Fruit fly (Drosophila melanogaster): Measurements from ENCODE around the gene grk.

Gene grk

DNA sequence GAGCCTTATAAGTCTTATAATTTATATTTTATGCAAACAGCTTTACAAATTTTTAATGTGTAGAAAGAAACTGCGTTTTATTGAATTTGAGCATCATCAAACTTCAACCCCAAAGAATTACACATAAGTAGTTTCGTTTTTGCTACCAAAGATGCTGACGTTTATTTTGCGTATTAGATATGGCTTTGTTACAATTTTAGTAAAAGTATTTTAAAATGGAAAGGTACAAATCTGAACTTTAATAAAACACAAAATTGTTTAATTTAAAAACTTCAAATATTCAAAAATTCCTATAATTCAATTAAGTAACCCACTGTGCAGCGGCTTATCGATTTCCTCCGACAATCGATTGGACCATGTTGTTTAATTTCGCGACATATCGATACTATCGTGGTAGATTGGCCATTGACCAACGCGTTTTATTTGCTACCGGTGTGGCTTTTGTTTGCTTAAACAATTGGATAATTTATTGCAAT lies 30.7 kb upstream of the grk start, which contains the start of gene prg (continued):
- TF ChIP-seq Usf (GFP tag; optimal IDR thresholded peaks at IDR 0.05) (no peak), hbn (GFP tag; IDR thresholded peaks at IDR 0.05; ENCODE audit: partially characterized antibody) (peak; percentile 98), CG8924 (tag; optimal IDR thresholded peaks at IDR 0.05) (peak; percentile 66), dmrt99B (tag; optimal IDR thresholded peaks at IDR 0.05) (peak; percentile 77), CG11398 (GFP tag; optimal IDR thresholded peaks at IDR 0.05) (peak; percentile 3), ssp (GFP tag; IDR thresholded peaks at IDR 0.05) (no peak), salm (tag; optimal IDR thresholded peaks at IDR 0.05) (no peak), Hr78 (GFP tag; optimal IDR thresholded peaks at IDR 0.05) (peak in 1 of 2 experiments; percentile 34), run (tag; optimal IDR thresholded peaks at IDR 0.05) (peak; percentile 8), ase (GFP tag; IDR thresholded peaks at IDR 0.05) (no peak), dm (GFP tag; optimal IDR thresholded peaks at IDR 0.05) (peak; percentile 81), grn (GFP tag; optimal IDR thresholded peaks at IDR 0.05) (no peak), CG13123 (GFP tag; optimal IDR thresholded peaks at IDR 0.05) (peak; percentile 55), Sin3A (optimal IDR thresholded peaks at IDR 0.05) (no peak), sd (tag; optimal IDR thresholded peaks at IDR 0.05) (no peak), CG11560 (tag; IDR thresholded peaks at IDR 0.05) (no peak), crol (GFP tag; IDR thresholded peaks at IDR 0.05) (no peak), pho (GFP tag; optimal IDR thresholded peaks at IDR 0.05) (peak; percentile 78), tap (tag; optimal IDR thresholded peaks at IDR 0.05) (peak; percentile 42), CG10565 (GFP tag; optimal IDR thresholded peaks at IDR 0.05) (no peak), CG7987 (GFP tag; optimal IDR thresholded peaks at IDR 0.05) (no peak), CG12155 (GFP tag; optimal IDR thresholded peaks at IDR 0.05) (peak; percentile 45), corto (GFP tag; optimal IDR thresholded peaks at IDR 0.05) (no peak), lab (GFP tag; optimal IDR thresholded peaks at IDR 0.05) (peak; percentile 79), CG7372 (GFP tag; IDR thresholded peaks at IDR 0.05) (peak; percentile 28; the same call in 1 of the 2 replicates), Sox100B (GFP tag; optimal IDR thresholded peaks at IDR 0.05) (peak; percentile 75), CG11456 (GFP tag; IDR thresholded peaks at IDR 0.05) (peak; percentile 72; the same call in 2 of the 3 replicates), CG13296 (GFP tag; optimal IDR thresholded peaks at IDR 0.05) (peak; percentile 75), knrl (GFP tag; IDR thresholded peaks at IDR 0.05; ENCODE audit: partially characterized antibody) (peak; percentile 90), CG12071 (GFP tag; optimal IDR thresholded peaks at IDR 0.05) (no peak), BtbVII (GFP tag; optimal IDR thresholded peaks at IDR 0.05) (peak; percentile 55), CG17568 (GFP tag; optimal IDR thresholded peaks at IDR 0.05) (peak; percentile 39), Atf3 (GFP tag; optimal IDR thresholded peaks at IDR 0.05) (peak; percentile 24), aop (GFP tag; IDR thresholded peaks at IDR 0.05) (no peak), emc (GFP tag; optimal IDR thresholded peaks at IDR 0.05) (no peak), gt (GFP tag; IDR thresholded peaks at IDR 0.05) (no peak), CG31224 (GFP tag; IDR thresholded peaks at IDR 0.05) (peak; percentile 33; the same call in 1 of the 2 replicates), CG14710 (tag; optimal IDR thresholded peaks at IDR 0.05) (peak; percentile 69), CG10267 (tag; optimal IDR thresholded peaks at IDR 0.05) (peak; percentile 71), CHES-1-like (GFP tag; optimal IDR thresholded peaks at IDR 0.05) (peak; percentile 54), CG14860 (GFP tag; IDR thresholded peaks at IDR 0.05; ENCODE audit: partially characterized antibody) (peak; percentile 94), NK7.1 (GFP tag; optimal IDR thresholded peaks at IDR 0.05) (peak; percentile 24), CG6765 (GFP tag; optimal IDR thresholded peaks at IDR 0.05) (peak; percentile 16), CG34224 (GFP tag; IDR thresholded peaks at IDR 0.05; ENCODE audit: partially characterized antibody) (peak; percentile 99), chn (GFP tag; optimal IDR thresholded peaks at IDR 0.05) (peak; percentile 33), mam (GFP tag; optimal IDR thresholded peaks at IDR 0.05) (peak; percentile 79), az2 (GFP tag; optimal IDR thresholded peaks at IDR 0.05) (peak; percentile 54), trh (GFP tag; optimal IDR thresholded peaks at IDR 0.05) (no peak), chinmo (GFP tag; IDR thresholded peaks at IDR 0.05; ENCODE audit: partially characterized antibody) (peak; percentile 97), Fer2 (tag; optimal IDR thresholded peaks at IDR 0.05) (peak; percentile 24)

All from whole organism, embryonic.